Comparison of ENCODE assay signal across 2 fruit fly cellular contexts in genomic region chr2L:19139751-19140150, dm6.
TF ChIP-seq lines count a peak whose summit lies in the region.

No protein-coding gene starts in this region.

- TF ChIP-seq CTCF in whole organism, embryonic (GFP tag; optimal IDR thresholded peaks at IDR 0.05; lab: Kevin White, UChicago) = no peak

TF ChIP-seq in whole organism, embryonic, 481 proteins besides CTCF, POLR2A, EP300 and RAD21:
- TF ChIP-seq Lhr (GFP tag; optimal IDR thresholded peaks at IDR 0.05; lab: Kevin White, UChicago) = no peak
- peak; percentile 4 for TF ChIP-seq zen (tag; optimal IDR thresholded peaks at IDR 0.05; lab: Kevin White, UChicago)
- no peak for TF ChIP-seq jumu (GFP tag; optimal IDR thresholded peaks at IDR 0.05; lab: Kevin White, UChicago)
- TF ChIP-seq crol (GFP tag; IDR thresholded peaks at IDR 0.05; lab: Robert Waterston, UW) = peak; percentile 30; the same call in 1 of the 2 replicates
- TF ChIP-seq Side (GFP tag; optimal IDR thresholded peaks at IDR 0.05; lab: Kevin White, UChicago) = no peak
- no peak for TF ChIP-seq CG14014 (GFP tag; IDR thresholded peaks at IDR 0.05; lab: Robert Waterston, UW)
- no peak for TF ChIP-seq h (optimal IDR thresholded peaks at IDR 0.05; lab: Kevin White, UChicago)
- peak; percentile 12 for TF ChIP-seq pfk (GFP tag; optimal IDR thresholded peaks at IDR 0.05; lab: Kevin White, UChicago)
- no peak for TF ChIP-seq pnt (GFP tag; optimal IDR thresholded peaks at IDR 0.05; lab: Kevin White, UChicago)
- peak; percentile 14 for TF ChIP-seq nerfin-1 (tag; optimal IDR thresholded peaks at IDR 0.05; lab: Kevin White, UChicago)
- TF ChIP-seq tll (GFP tag; optimal IDR thresholded peaks at IDR 0.05; lab: Kevin White, UChicago) = peak in 1 of 2 experiments; percentile 44
- TF ChIP-seq CG12104 (GFP tag; optimal IDR thresholded peaks at IDR 0.05; lab: Kevin White, UChicago) = no peak
- TF ChIP-seq CG32772 (GFP tag; IDR thresholded peaks at IDR 0.05; lab: Robert Waterston, UW) = no peak
- peak; percentile 50 for TF ChIP-seq abd-A (tag; optimal IDR thresholded peaks at IDR 0.05; lab: Kevin White, UChicago)
- no peak for TF ChIP-seq B-H2 (GFP tag; optimal IDR thresholded peaks at IDR 0.05; lab: Kevin White, UChicago)
- no peak for TF ChIP-seq CG18262 (tag; optimal IDR thresholded peaks at IDR 0.05; lab: Kevin White, UChicago)
- peak; percentile 96 for TF ChIP-seq pros (GFP tag; optimal IDR thresholded peaks at IDR 0.05; lab: Kevin White, UChicago)
- TF ChIP-seq bowl (GFP tag; IDR thresholded peaks at IDR 0.05; lab: Robert Waterston, UW) = no peak
- 0 out of 4 replicates have a peak, but pooled peaks have one; percentile 49 for TF ChIP-seq chinmo (GFP tag; IDR thresholded peaks at IDR 0.05; lab: Robert Waterston, UW; ENCODE audit: partially characterized antibody)
- TF ChIP-seq vvl (GFP tag; IDR thresholded peaks at IDR 0.05; lab: Robert Waterston, UW) = peak; percentile 69
- peak; percentile 13 for TF ChIP-seq gsb-n (tag; optimal IDR thresholded peaks at IDR 0.05; lab: Kevin White, UChicago)
- TF ChIP-seq cad (GFP tag; optimal IDR thresholded peaks at IDR 0.05; lab: Kevin White, UChicago) = peak; percentile 87
- TF ChIP-seq yki (optimal IDR thresholded peaks at IDR 0.05; lab: Kevin White, UChicago) = no peak
- TF ChIP-seq dati (GFP tag; IDR thresholded peaks at IDR 0.05; lab: Robert Waterston, UW) = no peak
- peak; percentile 77 for TF ChIP-seq CG13894 (tag; optimal IDR thresholded peaks at IDR 0.05; lab: Kevin White, UChicago)
- TF ChIP-seq Doc2 (GFP tag; IDR thresholded peaks at IDR 0.05; lab: Robert Waterston, UW) = no peak
- no peak for TF ChIP-seq D19B (GFP tag; optimal IDR thresholded peaks at IDR 0.05; lab: Kevin White, UChicago)

TF ChIP-seq in whole organism, pupa, 21 proteins besides CTCF, POLR2A, EP300 and RAD21:
- TF ChIP-seq gl (tag; optimal IDR thresholded peaks at IDR 0.05; lab: Kevin White, UChicago) (no peak), EcR (GFP tag; optimal IDR thresholded peaks at IDR 0.05; lab: Kevin White, UChicago) (peak; percentile 23)
